Worm (Caenorhabditis elegans) whole organism, L4/young adult: Measurements from ENCODE around the gene ZK1127.12.
"Not testable (repeated sequence)": the region's sequence is repeated elsewhere in the genome, so short reads cannot be mapped to it uniquely, and the experiment has no call there.

Experiments used
- W03F9.2 ChIP-seq: fragments of 150-350 bp; optimal IDR thresholded peaks from 2 replicates; lab custom pipeline; 2014; ENCODE audit warnings: missing biosample characterization, missing genetic modification characterization
- dao-5 ChIP-seq: sonication (generic microtip); optimal IDR thresholded peaks from 2 replicates; lab custom pipeline; 2016; ENCODE audit warnings: missing genotype, missing genetic modification characterization, moderate library complexity, missing compliant biosample characterization
- him-1 ChIP-seq: sonication (generic microtip); optimal IDR thresholded peaks from 2 replicates; lab custom pipeline; 2016; ENCODE audit warnings: missing genotype, missing genetic modification reagents, missing genetic modification characterization, missing compliant biosample characterization

ZK1127.12 gene

DNA sequence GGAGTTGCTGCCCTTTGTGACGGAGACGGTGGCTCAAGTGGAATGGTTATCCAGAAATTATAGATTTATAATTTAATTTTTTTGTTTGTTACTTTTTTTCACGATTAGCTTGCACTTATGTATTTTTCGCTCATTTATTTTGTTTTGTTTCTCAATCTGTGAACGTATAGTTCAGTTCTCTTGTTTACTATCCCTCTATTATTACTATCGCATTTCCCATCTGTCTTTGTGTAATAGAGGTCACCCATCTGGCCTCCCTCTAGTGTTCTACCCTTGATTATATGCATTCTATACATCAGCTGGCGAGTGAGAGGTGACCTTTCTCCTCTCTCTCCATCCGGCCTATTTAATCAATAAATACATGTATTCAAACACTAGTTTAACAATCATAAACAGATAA lies 32.1 kb downstream of the ZK1127.12 start, which contains the start of the genes T02G5.14 and T02G5.15:
Gene T02G5.14 (plus strand): TSS at position 301 of the 400 bp plus-strand sequence.
Gene T02G5.15 (plus strand): TSS at position 301 of the 400 bp plus-strand sequence.
- not testable (repeated sequence) for TF ChIP-seq him-1 (tag; lab: Kevin White, UChicago); dao-5; W03F9.2 (tag; lab: Kevin White, UChicago)

DNA sequence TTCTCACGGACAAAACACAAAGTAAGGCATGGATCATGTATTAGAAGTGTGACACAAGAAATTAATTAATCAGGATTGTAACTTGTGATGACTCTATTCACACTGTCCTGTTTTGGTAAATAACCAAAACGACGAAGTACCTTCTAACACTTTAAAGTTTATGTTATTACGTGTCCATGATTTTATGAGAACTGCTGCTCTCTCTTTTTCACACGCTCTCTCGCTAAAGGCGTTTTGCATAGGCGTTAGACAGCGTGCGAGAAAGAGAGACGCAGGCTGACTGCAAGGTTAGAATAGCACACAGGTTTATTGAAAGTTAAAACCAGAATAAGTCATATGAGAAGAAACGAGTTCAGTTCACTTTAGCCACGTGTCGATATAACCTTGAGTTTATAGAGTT lies 38.2 kb downstream of the ZK1127.12 start:
- TF ChIP-seq W03F9.2 (tag; lab: Kevin White, UChicago): no peak
- no peak for TF ChIP-seq dao-5
- TF ChIP-seq him-1 (tag; lab: Kevin White, UChicago): no peak

DNA sequence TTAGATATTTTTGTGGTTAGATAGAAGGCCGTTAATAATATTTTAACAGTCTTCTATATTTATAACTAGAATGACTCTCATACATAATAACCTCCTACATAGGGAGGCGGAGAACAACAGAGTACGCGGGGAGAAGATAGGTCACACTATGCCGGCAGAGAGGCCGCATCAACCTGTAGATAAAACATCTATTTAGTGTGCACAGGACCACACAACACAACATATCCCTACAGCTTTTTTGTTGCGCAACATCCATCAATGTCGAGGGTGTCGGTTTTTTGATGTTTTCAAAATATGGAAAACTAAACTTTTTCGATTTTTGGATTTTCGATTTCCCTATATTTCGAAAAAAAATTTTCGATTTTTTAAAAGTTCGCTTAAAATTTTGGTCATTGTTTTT lies 39.0 kb downstream of the ZK1127.12 start:
- TF ChIP-seq him-1 (tag; lab: Kevin White, UChicago) (no peak), dao-5 (no peak), W03F9.2 (tag; lab: Kevin White, UChicago) (no peak)

DNA sequence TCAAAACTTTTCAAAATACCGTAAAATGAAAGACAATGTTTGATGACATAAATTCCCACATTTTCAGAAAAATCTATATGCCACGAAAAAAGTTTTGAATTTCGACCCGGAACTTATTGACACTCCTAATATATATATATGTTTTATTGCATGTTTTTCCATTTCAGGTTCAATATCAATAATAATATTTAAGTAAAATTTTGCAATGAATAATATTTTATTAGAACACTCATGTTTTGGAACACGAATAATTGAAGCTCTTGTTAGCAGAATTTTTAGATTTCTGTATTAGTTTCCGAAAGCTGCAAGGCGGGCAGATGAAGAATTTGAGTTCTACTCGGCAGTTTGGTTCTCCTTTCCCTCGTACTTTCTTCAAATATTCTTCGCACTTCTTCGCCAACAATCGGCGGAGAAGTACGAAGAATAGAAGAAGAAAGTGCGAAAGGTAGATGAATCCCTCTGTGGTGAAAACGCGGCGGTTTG lies 41.5 kb downstream of the ZK1127.12 start, which contains the start of gene T02G5.3:
Gene T02G5.3 (plus strand): TSS at position 51 of the 483 bp plus-strand sequence.
- no peak for TF ChIP-seq W03F9.2 (tag; lab: Kevin White, UChicago)

DNA sequence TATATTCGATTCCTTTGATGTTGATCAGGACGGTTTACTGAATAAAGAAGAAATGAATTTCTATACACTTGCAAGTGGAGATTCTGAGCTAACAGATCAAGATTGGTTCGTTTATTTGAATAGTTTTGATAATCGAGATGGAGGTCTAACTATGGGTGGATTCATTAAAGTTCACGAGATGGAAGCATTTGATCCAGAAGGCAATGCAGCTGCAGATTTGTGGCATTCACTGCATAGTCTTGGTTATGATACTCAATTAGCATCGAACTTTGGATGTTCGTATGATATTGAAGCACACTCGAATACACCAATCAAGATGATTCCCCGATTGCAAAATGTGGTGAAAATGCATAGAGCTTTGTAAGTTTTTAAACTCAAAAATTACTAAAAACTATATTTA lies 44.1 kb downstream of the ZK1127.12 start:
- no peak for TF ChIP-seq W03F9.2 (tag; lab: Kevin White, UChicago)
- TF ChIP-seq him-1 (tag; lab: Kevin White, UChicago): no peak
- TF ChIP-seq dao-5: no peak

DNA sequence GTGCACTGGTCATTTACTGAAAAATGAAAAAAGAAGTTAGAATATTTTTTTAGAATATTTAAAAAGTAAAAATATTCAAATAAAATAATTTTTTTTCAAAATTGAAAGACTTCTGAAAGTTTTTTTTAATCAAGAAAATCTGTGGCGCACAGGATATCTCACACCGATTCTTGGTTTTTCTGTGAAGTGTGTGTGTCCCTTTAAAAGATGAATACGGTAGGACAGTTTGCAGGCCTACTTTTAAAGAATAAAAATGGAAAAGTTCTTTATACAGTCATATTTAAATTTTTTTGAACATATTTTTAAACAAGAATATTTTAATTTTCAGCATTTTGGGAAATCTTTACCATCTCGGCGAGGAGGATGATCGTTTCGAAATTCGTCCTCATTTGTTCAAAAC lies 46.7 kb downstream of the ZK1127.12 start, which contains the start of gene mct-5:
Gene mct-5 (minus strand): TSS at position 16 of the 400 bp plus-strand sequence.
- TF ChIP-seq him-1 (tag; lab: Kevin White, UChicago) (no peak), W03F9.2 (tag; lab: Kevin White, UChicago) (no peak), dao-5 (no peak)

DNA sequence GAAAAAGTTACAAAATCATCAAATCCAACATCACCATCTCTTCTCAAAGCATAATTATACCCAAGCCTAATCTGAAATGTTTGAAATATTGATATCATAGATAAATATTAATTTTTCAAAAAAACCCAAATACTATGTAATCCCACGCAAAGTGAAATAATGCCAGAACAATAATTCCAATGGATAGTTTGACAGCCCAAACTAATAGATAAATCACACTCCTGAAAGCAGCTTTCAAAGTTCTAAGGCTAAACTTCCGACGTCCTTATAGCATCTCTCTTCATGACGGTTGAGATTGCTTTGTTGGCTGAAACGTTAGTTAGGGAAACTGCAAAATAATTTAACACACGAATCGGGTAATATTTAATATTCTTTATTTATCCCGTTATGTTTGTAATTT lies 47.4 kb downstream of the ZK1127.12 start:
- TF ChIP-seq W03F9.2 (tag; lab: Kevin White, UChicago): no peak
- no peak for TF ChIP-seq dao-5
- no peak for TF ChIP-seq him-1 (tag; lab: Kevin White, UChicago)

DNA sequence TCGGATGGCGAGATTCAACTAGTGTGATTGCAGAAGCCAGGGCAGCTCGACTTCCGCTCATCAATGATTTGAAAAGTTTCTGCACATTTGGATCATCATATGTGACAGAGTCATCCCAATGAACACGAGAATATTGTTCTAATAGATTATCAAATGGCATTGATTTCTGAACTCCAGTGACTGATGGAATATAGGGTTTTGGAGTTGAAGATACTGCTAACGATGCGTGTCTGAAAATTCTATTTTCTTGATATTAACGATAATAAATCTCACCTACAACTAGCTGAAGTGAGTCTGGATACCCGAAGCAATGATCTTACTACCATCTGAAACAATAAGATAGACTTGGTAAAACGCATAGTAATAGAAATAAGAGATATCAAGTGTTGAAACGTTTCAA lies 49.0 kb downstream of the ZK1127.12 start, which contains the start of gene mmaa-1:
Gene mmaa-1 (minus strand): TSS at position 328 of the 400 bp plus-strand sequence.
- no peak for TF ChIP-seq dao-5
- TF ChIP-seq W03F9.2 (tag; lab: Kevin White, UChicago): no peak
- TF ChIP-seq him-1 (tag; lab: Kevin White, UChicago): no peak

DNA sequence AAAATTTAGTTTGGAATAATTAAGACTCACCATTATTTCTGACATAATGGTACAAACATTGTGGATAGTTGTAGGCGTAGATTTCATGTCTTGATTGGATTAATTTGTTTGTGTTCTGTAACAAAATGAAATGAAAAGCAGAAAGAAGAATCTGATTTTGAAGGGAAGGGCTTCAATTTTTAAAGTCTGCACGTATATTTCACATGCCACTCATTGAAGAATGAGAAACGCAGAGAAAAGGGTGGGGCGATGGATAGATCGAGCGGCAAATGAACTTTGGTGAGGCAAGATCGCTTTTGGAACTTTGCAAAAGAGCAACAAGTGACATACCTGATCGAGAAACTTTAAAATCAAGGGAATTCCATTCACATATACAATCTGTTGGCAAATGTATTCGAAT lies 50.4 kb downstream of the ZK1127.12 start:
- TF ChIP-seq dao-5: no peak
- no peak for TF ChIP-seq him-1 (tag; lab: Kevin White, UChicago)
- no peak for TF ChIP-seq W03F9.2 (tag; lab: Kevin White, UChicago)
